Worm (Caenorhabditis elegans) whole organism, mixed stage, embryonic: ENCODE results near the gene clec-228.

Source experiments
- blmp-1 ChIP-seq: fragments of 150-350 bp; optimal IDR thresholded peaks from 2 replicates; lab custom pipeline; 2014; ENCODE audit warnings: missing biosample characterization, missing genetic modification characterization
- ceh-39 ChIP-seq: fragments of 150-350 bp; optimal IDR thresholded peaks from 2 replicates; lab custom pipeline; 2014; ENCODE audit warnings: missing biosample characterization, missing genetic modification characterization
- cnd-1 ChIP-seq: fragments of 200-800 bp; sonication (Bioruptor generic); optimal IDR thresholded peaks from 2 replicates; lab custom pipeline; 2018; ENCODE audit warnings: mild to moderate bottlenecking, missing genetic modification characterization, missing compliant biosample characterization
- hlh-1 ChIP-seq: fragments of 150-350 bp; optimal IDR thresholded peaks from 2 replicates; lab custom pipeline; 2014; ENCODE audit warnings: missing biosample characterization, missing genetic modification reagents, missing genetic modification characterization
- lsy-2 ChIP-seq: fragments of 150-350 bp; optimal IDR thresholded peaks from 2 replicates; lab custom pipeline; 2014; ENCODE audit warnings: missing biosample characterization, missing genetic modification characterization
- nhr-12 ChIP-seq: fragments of 150-350 bp; optimal IDR thresholded peaks from 2 replicates; lab custom pipeline; 2014; ENCODE audit warnings: missing biosample characterization, missing genetic modification characterization
- nhr-237 ChIP-seq: fragments of 150-350 bp; optimal IDR thresholded peaks from 2 replicates; lab custom pipeline; 2014; ENCODE audit warnings: missing biosample characterization, missing genetic modification characterization
- pha-4 ChIP-seq: fragments of 150-350 bp; optimal IDR thresholded peaks from 2 replicates; lab custom pipeline; 2018; ENCODE audit warnings: missing biosample characterization, missing genetic modification reagents, missing genetic modification characterization
- sem-2 ChIP-seq: fragments of 200-800 bp; sonication (Bioruptor generic); optimal IDR thresholded peaks from 2 replicates; lab custom pipeline; 2018; ENCODE audit warnings: mild to moderate bottlenecking, missing genetic modification characterization, missing compliant biosample characterization
- snpc-4 ChIP-seq: fragments of 150-350 bp; optimal IDR thresholded peaks from 2 replicates; lab custom pipeline; 2014; ENCODE audit warnings: missing biosample characterization, missing genetic modification characterization
- ztf-11 ChIP-seq: fragments of 150-350 bp; optimal IDR thresholded peaks from 2 replicates; lab custom pipeline; 2014; ENCODE audit warnings: missing biosample characterization, missing genetic modification characterization

ce11 chrV:15352376-15352775 lies 13.1 kb upstream of the clec-228 start, which contains the start of gene srx-58:
- TF ChIP-seq lsy-2 (no peak), pha-4 (tag; lab: Kevin White, UChicago) (no peak), blmp-1 (tag; lab: Kevin White, UChicago) (no peak), snpc-4 (tag; lab: Kevin White, UChicago) (no peak), nhr-12 (tag; lab: Kevin White, UChicago) (no peak), ztf-11 (tag; lab: Kevin White, UChicago) (no peak), sem-2 (GFP tag; lab: Kevin White, UChicago) (no peak), cnd-1 (tag; lab: Kevin White, UChicago) (no peak), hlh-1 (tag; lab: Kevin White, UChicago) (no peak), ceh-39 (tag; lab: Kevin White, UChicago) (no peak), nhr-237 (tag; lab: Kevin White, UChicago) (no peak)
